Worm (Caenorhabditis elegans) whole organism, young adult: ENCODE measurements around the gene phyh-1.

ENCODE experiments used
- B0035.1 ChIP-seq: sonication (generic microtip); optimal IDR thresholded peaks from 2 replicates; lab custom pipeline; 2016; ENCODE audit warnings: missing genetic modification characterization, mild to moderate bottlenecking, missing compliant biosample characterization, missing genotype, missing genetic modification reagents
- B0336.3 ChIP-seq: fragments of 200-800 bp; sonication (Bioruptor generic); IDR thresholded peaks from 2 replicates; pipeline ENCODE4 v1.3.6; 2022; ENCODE audit warnings: missing genetic modification characterization, missing compliant biosample characterization
- F33H1.4 ChIP-seq: fragments of 200-800 bp; sonication (Bioruptor generic); IDR thresholded peaks from 2 replicates; pipeline ENCODE4 v1.3.6; 2022; ENCODE audit warnings: missing genetic modification reagents, missing genetic modification characterization, missing compliant biosample characterization
- F37B4.10 ChIP-seq: fragments of 200-800 bp; sonication (Bioruptor generic); IDR thresholded peaks from 2 replicates; pipeline ENCODE4 v1.3.6; 2022; ENCODE audit warnings: missing genetic modification characterization, missing compliant biosample characterization
- F39B2.1 ChIP-seq: fragments of 200-800 bp; sonication (Bioruptor generic); IDR thresholded peaks from 2 replicates; pipeline ENCODE4 v1.3.6; 2022; ENCODE audit warnings: missing genetic modification reagents, missing genetic modification characterization, missing compliant biosample characterization
- F52B5.7 ChIP-seq: sonication (generic microtip); optimal IDR thresholded peaks from 2 replicates; lab custom pipeline; 2016; ENCODE audit warnings: mild to moderate bottlenecking, missing genetic modification characterization, missing compliant biosample characterization
- F55B11.4 ChIP-seq: sonication (generic microtip); optimal IDR thresholded peaks from 2 replicates; lab custom pipeline; 2016; ENCODE audit warnings: missing compliant biosample characterization, missing genetic modification characterization, borderline replicate concordance; ENCODE audit not compliant: insufficient read depth
- F57A8.1 ChIP-seq: fragments of 200-800 bp; sonication (Bioruptor generic); optimal IDR thresholded peaks from 2 replicates; lab custom pipeline; 2018; ENCODE audit warnings: mild to moderate bottlenecking, missing genetic modification characterization, moderate library complexity, missing compliant biosample characterization
- F57C9.4 ChIP-seq: sonication (generic microtip); optimal IDR thresholded peaks from 2 replicates; lab custom pipeline; 2017; ENCODE audit warnings: mild to moderate bottlenecking, missing genetic modification characterization, missing compliant biosample characterization
- K12H6.12 ChIP-seq: fragments of 200-800 bp; sonication (Bioruptor generic); optimal IDR thresholded peaks from 2 replicates; lab custom pipeline; 2018; ENCODE audit warnings: mild to moderate bottlenecking, missing genetic modification characterization, missing compliant biosample characterization
- aptf-3 ChIP-seq: fragments of 200-800 bp; sonication (Bioruptor generic); IDR thresholded peaks from 2 replicates; pipeline ENCODE4 v1.3.6; 2022; ENCODE audit warnings: missing genetic modification characterization, missing compliant biosample characterization
- attf-3 ChIP-seq: fragments of 200-800 bp; sonication (Bioruptor generic); conservative IDR thresholded peaks from 2 replicates; pipeline ENCODE4 v1.3.6; 2022; ENCODE audit warnings: missing genetic modification reagents, missing genetic modification characterization, missing compliant biosample characterization
- attf-6 ChIP-seq: fragments of 200-800 bp; sonication (Bioruptor generic); IDR thresholded peaks from 2 replicates; pipeline ENCODE4 v1.3.6; 2022; ENCODE audit warnings: missing genetic modification reagents, missing genetic modification characterization, missing compliant biosample characterization
- bed-1 ChIP-seq: fragments of 200-800 bp; sonication (Bioruptor generic); IDR thresholded peaks from 2 replicates; pipeline ENCODE4 v1.3.6; 2022; ENCODE audit warnings: missing genetic modification reagents, missing genetic modification characterization, missing compliant biosample characterization
- ceh-91 ChIP-seq: fragments of 200-800 bp; sonication (Bioruptor generic); IDR thresholded peaks from 2 replicates; pipeline ENCODE4 v1.3.6; 2022; ENCODE audit warnings: missing genetic modification reagents, missing genetic modification characterization, missing compliant biosample characterization
- chd-7 ChIP-seq: sonication (generic microtip); optimal IDR thresholded peaks from 2 replicates; lab custom pipeline; 2016; ENCODE audit warnings: mild to moderate bottlenecking, missing genetic modification characterization, moderate library complexity, missing compliant biosample characterization
- die-1 ChIP-seq: sonication (generic microtip); optimal IDR thresholded peaks from 2 replicates; lab custom pipeline; 2016; ENCODE audit warnings: missing genotype, mild to moderate bottlenecking, missing genetic modification characterization, missing compliant biosample characterization
- dpff-1 ChIP-seq: sonication (generic microtip); optimal IDR thresholded peaks from 2 replicates; lab custom pipeline; 2017; ENCODE audit warnings: mild to moderate bottlenecking, missing genetic modification characterization, missing compliant biosample characterization
- dpl-1 ChIP-seq: fragments of 150-350 bp; optimal IDR thresholded peaks from 2 replicates; lab custom pipeline; 2014; ENCODE audit warnings: missing biosample characterization, missing genetic modification reagents, missing genetic modification characterization
- efl-1 ChIP-seq: fragments of 150-350 bp; optimal IDR thresholded peaks from 2 replicates; lab custom pipeline; 2014; ENCODE audit warnings: missing biosample characterization, missing genetic modification reagents, missing genetic modification characterization
- egrh-3 ChIP-seq: fragments of 200-800 bp; sonication (Bioruptor generic); IDR thresholded peaks from 2 replicates; pipeline ENCODE4 v1.3.6; 2022; ENCODE audit warnings: missing genetic modification reagents, missing genetic modification characterization, missing compliant biosample characterization
- him-1 ChIP-seq: sonication (generic microtip); optimal IDR thresholded peaks from 2 replicates; lab custom pipeline; 2016; ENCODE audit warnings: missing genotype, missing genetic modification reagents, missing genetic modification characterization, missing compliant biosample characterization
- hlh-12 ChIP-seq: sonication (generic microtip); optimal IDR thresholded peaks from 2 replicates; lab custom pipeline; 2016; ENCODE audit warnings: missing genetic modification characterization, missing compliant biosample characterization
- hlh-26 ChIP-seq: fragments of 200-800 bp; sonication (Bioruptor generic); conservative IDR thresholded peaks from 2 replicates; pipeline ENCODE4 v1.3.6; 2022; ENCODE audit warnings: missing genetic modification reagents, missing genetic modification characterization, missing compliant biosample characterization
- hmg-20 ChIP-seq: fragments of 200-800 bp; sonication (Bioruptor generic); IDR thresholded peaks from 2 replicates; pipeline ENCODE4 v1.3.6; 2022; ENCODE audit warnings: missing genetic modification reagents, missing genetic modification characterization, missing compliant biosample characterization
- let-607 ChIP-seq, 2 experiments: fragments of 200-800 bp in 1 of 2; sonication (Bioruptor generic) in 1 of 2; sonication (generic microtip) in 1 of 2; optimal IDR thresholded peaks; 2 replicates each; lab custom pipeline; 2016 to 2018; ENCODE audit warnings: mild to moderate bottlenecking in 2 of 2, missing compliant biosample characterization in 2 of 2, missing genetic modification characterization in 2 of 2, moderate library complexity in 2 of 2, missing genotype in 1 of 2
- lin-40 ChIP-seq: sonication (generic microtip); optimal IDR thresholded peaks from 2 replicates; lab custom pipeline; 2016; ENCODE audit warnings: missing genetic modification characterization, mild to moderate bottlenecking, missing compliant biosample characterization, missing genotype, missing genetic modification reagents
- lin-54 ChIP-seq: fragments of 200-800 bp; sonication (Bioruptor generic); optimal IDR thresholded peaks from 2 replicates; lab custom pipeline; 2018; ENCODE audit warnings: mild to moderate bottlenecking, missing genetic modification characterization, missing compliant biosample characterization
- lsl-1 ChIP-seq: fragments of 200-800 bp; sonication (Bioruptor generic); optimal IDR thresholded peaks from 2 replicates; lab custom pipeline; 2018; ENCODE audit warnings: mild to moderate bottlenecking, missing genetic modification characterization, moderate library complexity, missing compliant biosample characterization
- madf-3 ChIP-seq: fragments of 200-800 bp; sonication (Bioruptor generic); IDR thresholded peaks from 2 replicates; pipeline ENCODE4 v1.3.6; 2022; ENCODE audit warnings: missing genetic modification reagents, missing genetic modification characterization, missing compliant biosample characterization
- madf-8 ChIP-seq: fragments of 200-800 bp; sonication (Bioruptor generic); conservative IDR thresholded peaks from 2 replicates; pipeline ENCODE4 v1.3.6; 2022; ENCODE audit warnings: missing genetic modification reagents, missing genetic modification characterization, missing compliant biosample characterization
- mxl-1 ChIP-seq: sonication (generic microtip); optimal IDR thresholded peaks from 2 replicates; lab custom pipeline; 2016; ENCODE audit warnings: missing genetic modification characterization, missing compliant biosample characterization
- nfya-1 ChIP-seq: sonication (generic microtip); optimal IDR thresholded peaks from 2 replicates; lab custom pipeline; 2017; ENCODE audit warnings: antibody characterized with exemption, missing compliant biosample characterization, missing genetic modification characterization, borderline replicate concordance; ENCODE audit not compliant: insufficient read depth
- nhr-120 ChIP-seq: fragments of 200-800 bp; sonication (Bioruptor generic); IDR thresholded peaks from 2 replicates; pipeline ENCODE4 v1.3.6; 2022; ENCODE audit warnings: missing genetic modification characterization, missing compliant biosample characterization
- nhr-27 ChIP-seq: fragments of 200-800 bp; sonication (Bioruptor generic); optimal IDR thresholded peaks from 2 replicates; lab custom pipeline; 2018; ENCODE audit warnings: mild to moderate bottlenecking, missing genetic modification characterization, moderate library complexity, missing compliant biosample characterization
- nhr-80 ChIP-seq: sonication (generic microtip); optimal IDR thresholded peaks from 2 replicates; lab custom pipeline; 2016; ENCODE audit warnings: missing genetic modification characterization, missing compliant biosample characterization
- pbrm-1 ChIP-seq: fragments of 200-800 bp; sonication (Bioruptor generic); IDR thresholded peaks from 2 replicates; pipeline ENCODE4 v1.3.6; 2022; ENCODE audit warnings: missing genetic modification reagents, missing genetic modification characterization, missing compliant biosample characterization
- rcor-1 ChIP-seq: fragments of 200-800 bp; sonication (Bioruptor generic); IDR thresholded peaks from 2 replicates; pipeline ENCODE4 v1.3.6; 2022; ENCODE audit warnings: missing genetic modification reagents, missing genetic modification characterization, missing compliant biosample characterization
- repo-1 ChIP-seq: sonication (generic microtip); optimal IDR thresholded peaks from 2 replicates; lab custom pipeline; 2017; ENCODE audit warnings: mild to moderate bottlenecking, missing genetic modification characterization, missing compliant biosample characterization
- snpc-1.1 ChIP-seq: sonication (generic microtip); optimal IDR thresholded peaks from 2 replicates; lab custom pipeline; 2017; ENCODE audit warnings: missing genetic modification characterization, mild to moderate bottlenecking, missing compliant biosample characterization, antibody characterized with exemption, moderate library complexity, missing genotype, missing genetic modification reagents; ENCODE audit not compliant: insufficient read depth
- snpc-1.3 ChIP-seq: sonication (generic microtip); optimal IDR thresholded peaks from 2 replicates; lab custom pipeline; 2017; ENCODE audit warnings: missing genetic modification characterization, mild to moderate bottlenecking, missing compliant biosample characterization, antibody characterized with exemption, moderate library complexity, missing genotype, missing genetic modification reagents; ENCODE audit not compliant: insufficient read depth
- sptf-2 ChIP-seq: fragments of 200-800 bp; sonication (Bioruptor generic); optimal IDR thresholded peaks from 2 replicates; lab custom pipeline; 2018; ENCODE audit warnings: mild to moderate bottlenecking, missing genetic modification characterization, missing compliant biosample characterization
- xnd-1 ChIP-seq: sonication (generic microtip); optimal IDR thresholded peaks from 2 replicates; lab custom pipeline; 2016; ENCODE audit warnings: missing genotype, missing genetic modification reagents, missing genetic modification characterization, missing compliant biosample characterization
- zim-3 ChIP-seq: sonication (generic microtip); optimal IDR thresholded peaks from 2 replicates; lab custom pipeline; 2017; ENCODE audit warnings: mild to moderate bottlenecking, missing genetic modification characterization, moderate library complexity, missing compliant biosample characterization
- ztf-18 ChIP-seq: sonication (generic microtip); optimal IDR thresholded peaks from 2 replicates; lab custom pipeline; 2016; ENCODE audit warnings: missing genotype, mild to moderate bottlenecking, missing genetic modification characterization, missing compliant biosample characterization

The phyh-1 gene

DNA sequence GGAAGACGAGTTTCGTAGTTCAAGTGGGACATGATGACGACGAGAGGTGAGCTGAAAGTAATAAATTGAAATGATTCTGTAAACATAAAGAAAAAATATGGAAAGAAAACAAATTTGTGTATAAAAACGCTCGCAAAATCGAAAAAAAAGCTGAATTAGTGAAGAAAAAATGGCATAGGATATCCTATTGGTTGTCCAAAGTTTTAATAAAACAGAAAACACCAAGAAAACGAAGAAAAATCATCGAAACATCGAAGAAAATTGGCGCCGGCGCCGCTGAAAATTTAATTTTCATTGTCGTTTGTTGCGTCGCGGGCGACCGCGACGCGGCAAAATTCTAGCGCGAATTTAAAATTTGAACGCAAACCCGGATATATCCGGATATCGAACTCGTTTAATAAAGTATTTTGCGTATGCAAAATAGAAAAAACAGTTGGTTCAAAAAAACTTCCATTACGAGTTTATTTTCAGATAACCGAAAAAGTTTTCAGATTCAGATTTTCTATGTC, 14.4 kb upstream of the phyh-1 start, which contains the start of gene gln-5 (continued):
- TF ChIP-seq rcor-1 (GFP tag; lab: Robert Waterston, UW), result peak; percentile 77
- peak; percentile 71 for TF ChIP-seq lsl-1 (GFP tag; lab: Kevin White, UChicago)
- peak; percentile 41 for TF ChIP-seq snpc-1.3 (tag; lab: Kevin White, UChicago)
- no peak for TF ChIP-seq ztf-18 (tag; lab: Kevin White, UChicago)
- TF ChIP-seq B0336.3 (GFP tag; lab: Robert Waterston, UW), result peak; percentile 37; the same call in 1 of the 2 replicates
- no peak for TF ChIP-seq nhr-80 (tag; lab: Kevin White, UChicago)
- TF ChIP-seq attf-6 (GFP tag; lab: Robert Waterston, UW), result peak; percentile 88
- TF ChIP-seq madf-3 (GFP tag; lab: Robert Waterston, UW), result peak; percentile 96
- peak; percentile 94 for TF ChIP-seq ceh-91 (GFP tag; lab: Robert Waterston, UW)
- no peak for TF ChIP-seq attf-3 (GFP tag; lab: Robert Waterston, UW)
- no peak for TF ChIP-seq zim-3 (tag; lab: Kevin White, UChicago)
- no peak for TF ChIP-seq nhr-120
- TF ChIP-seq lin-54 (GFP tag; lab: Kevin White, UChicago), result peak; percentile 79
- peak; percentile 90 for TF ChIP-seq dpl-1 (GFP tag; lab: Kevin White, UChicago)
- no peak for TF ChIP-seq F37B4.10 (GFP tag; lab: Robert Waterston, UW)
- peak; percentile 95 for TF ChIP-seq madf-8 (GFP tag; lab: Robert Waterston, UW)
- TF ChIP-seq B0035.1 (tag; lab: Kevin White, UChicago), result no peak

DNA sequence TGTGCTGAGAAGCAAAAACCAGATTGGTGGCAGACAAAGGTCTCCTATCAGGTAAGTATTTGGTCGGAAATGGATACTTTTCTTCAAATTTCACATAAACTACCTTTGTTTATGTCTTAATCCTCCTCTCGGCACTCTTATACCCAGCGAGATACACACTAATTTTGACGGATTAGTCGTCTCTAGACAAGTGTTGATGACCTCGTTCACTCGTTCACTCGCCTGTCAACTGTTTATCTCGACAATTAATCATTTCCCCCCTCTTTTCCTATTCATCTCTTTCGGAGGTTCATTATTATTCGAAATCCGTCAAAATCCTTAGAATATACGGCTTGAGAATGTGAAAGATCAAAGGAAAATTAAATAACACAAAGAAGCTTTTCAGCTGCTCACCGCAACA, 10.5 kb upstream of the phyh-1 start:
- TF ChIP-seq F57C9.4 (tag; lab: Kevin White, UChicago) (no peak), efl-1 (GFP tag; lab: Kevin White, UChicago) (no peak), dpff-1 (tag; lab: Kevin White, UChicago) (no peak), hmg-20 (GFP tag; lab: Robert Waterston, UW) (no peak), F57A8.1 (GFP tag; lab: Kevin White, UChicago) (no peak), F39B2.1 (GFP tag; lab: Robert Waterston, UW) (no peak), hlh-12 (tag; lab: Kevin White, UChicago) (no peak), nfya-1 (tag; lab: Kevin White, UChicago) (no peak), ceh-91 (GFP tag; lab: Robert Waterston, UW) (no peak), attf-6 (GFP tag; lab: Robert Waterston, UW) (no peak), F33H1.4 (GFP tag; lab: Robert Waterston, UW) (no peak), K12H6.12 (tag; lab: Kevin White, UChicago) (no peak), egrh-3 (GFP tag; lab: Robert Waterston, UW) (no peak), mxl-1 (no peak), snpc-1.1 (tag; lab: Kevin White, UChicago) (no peak), hlh-26 (GFP tag; lab: Robert Waterston, UW) (no peak), xnd-1 (no peak), die-1 (tag; lab: Kevin White, UChicago) (no peak), sptf-2 (GFP tag; lab: Kevin White, UChicago) (no peak), snpc-1.3 (tag; lab: Kevin White, UChicago) (no peak)
- TF ChIP-seq, all 124 proteins: peak for 0

DNA sequence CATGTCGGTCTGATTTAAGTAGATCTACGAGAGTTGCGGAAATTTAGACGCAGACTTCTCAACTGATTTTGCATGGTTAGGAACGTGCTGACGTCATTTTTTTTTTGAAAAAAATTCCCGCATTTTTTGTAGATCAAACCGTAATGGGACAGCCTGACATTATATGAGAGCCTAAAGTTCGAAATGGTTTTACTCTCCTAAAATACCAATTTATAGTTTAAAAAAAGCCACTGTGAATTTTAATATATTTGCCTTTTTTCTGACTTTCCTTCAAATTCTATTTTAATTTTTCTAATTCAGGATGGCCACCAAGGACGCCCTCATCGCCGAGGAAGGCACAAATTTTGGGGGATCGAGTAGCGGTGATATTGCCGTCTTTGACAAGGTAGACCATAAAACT, 9.8 kb upstream of the phyh-1 start, which contains the start of gene atgp-1:
atgp-1 (plus strand) TSS at position 301 of the 400 bp plus-strand sequence.
- TF ChIP-seq repo-1 (tag; lab: Kevin White, UChicago) (no peak), bed-1 (GFP tag; lab: Robert Waterston, UW) (no peak), F55B11.4 (tag; lab: Kevin White, UChicago) (no peak), zim-3 (tag; lab: Kevin White, UChicago) (no peak), lsl-1 (GFP tag; lab: Kevin White, UChicago) (no peak), let-607 (tag; optimal IDR thresholded peaks at IDR 0.05; lab: Kevin White, UChicago) (no peak), pbrm-1 (GFP tag; lab: Robert Waterston, UW) (no peak), B0336.3 (GFP tag; lab: Robert Waterston, UW) (no peak), chd-7 (no peak), nhr-27 (no peak), him-1 (tag; lab: Kevin White, UChicago) (no peak), efl-1 (GFP tag; lab: Kevin White, UChicago) (no peak), lin-40 (tag; lab: Kevin White, UChicago) (no peak), F52B5.7 (no peak), aptf-3 (GFP tag; lab: Robert Waterston, UW) (no peak)
